Worm (Caenorhabditis elegans) whole organism, L2 larva: ENCODE measurements around the gene grwd-1.
A peak's percentile ranks its signal among the peaks of the same experiment; 100 is the strongest.

Experiments
- F13H6.1 ChIP-seq: sonication (generic microtip); optimal IDR thresholded peaks from 2 replicates; lab custom pipeline; 2016; ENCODE audit warnings: missing genetic modification characterization, missing compliant biosample characterization
- R02D3.7 ChIP-seq: fragments of 150-350 bp; optimal IDR thresholded peaks from 2 replicates; lab custom pipeline; 2014; ENCODE audit warnings: missing biosample characterization, missing genetic modification characterization
- Y55F3AM.14 ChIP-seq: fragments of 200-800 bp; sonication (Bioruptor generic); optimal IDR thresholded peaks from 2 replicates; lab custom pipeline; 2018; ENCODE audit warnings: mild to moderate bottlenecking, missing genetic modification characterization, missing compliant biosample characterization
- ZK546.5 ChIP-seq: sonication (generic microtip); optimal IDR thresholded peaks from 2 replicates; lab custom pipeline; 2017; ENCODE audit warnings: missing biosample characterization, missing genetic modification characterization
- blmp-1 ChIP-seq: sonication (generic microtip); optimal IDR thresholded peaks from 2 replicates; lab custom pipeline; 2017; ENCODE audit warnings: missing genetic modification characterization, mild to moderate bottlenecking, missing compliant biosample characterization, antibody characterized with exemption, moderate library complexity; ENCODE audit not compliant: insufficient read depth
- ceh-16 ChIP-seq: fragments of 150-350 bp; optimal IDR thresholded peaks from 2 replicates; lab custom pipeline; 2014; ENCODE audit warnings: missing biosample characterization, missing genetic modification characterization
- ceh-82 ChIP-seq: fragments of 150-350 bp; optimal IDR thresholded peaks from 2 replicates; lab custom pipeline; 2014; ENCODE audit warnings: missing biosample characterization, missing genetic modification characterization
- crh-2 ChIP-seq: sonication (generic microtip); optimal IDR thresholded peaks from 2 replicates; lab custom pipeline; 2017; ENCODE audit warnings: missing biosample characterization, missing genetic modification characterization
- dmd-4 ChIP-seq: sonication (generic microtip); optimal IDR thresholded peaks from 2 replicates; lab custom pipeline; 2017; ENCODE audit warnings: missing biosample characterization, missing genetic modification characterization
- elt-1 ChIP-seq: fragments of 150-350 bp; optimal IDR thresholded peaks from 2 replicates; lab custom pipeline; 2014; ENCODE audit warnings: missing biosample characterization, missing genetic modification characterization
- fos-1 ChIP-seq: fragments of 150-350 bp; optimal IDR thresholded peaks from 2 replicates; lab custom pipeline; 2014; ENCODE audit warnings: missing biosample characterization, missing genetic modification characterization
- lin-11 ChIP-seq: fragments of 150-350 bp; sonication (generic microtip); optimal IDR thresholded peaks from 2 replicates; lab custom pipeline; 2014; ENCODE audit warnings: missing biosample characterization, missing genetic modification characterization, inconsistent platforms, mixed read lengths
- lin-39 ChIP-seq: fragments of 150-350 bp; optimal IDR thresholded peaks from 2 replicates; lab custom pipeline; 2014; ENCODE audit warnings: missing biosample characterization, missing genetic modification reagents, missing genetic modification characterization
- mab-5 ChIP-seq: fragments of 150-350 bp; optimal IDR thresholded peaks from 2 replicates; lab custom pipeline; 2014; ENCODE audit warnings: missing biosample characterization, missing genetic modification characterization
- mbf-1 ChIP-seq: sonication (generic microtip); optimal IDR thresholded peaks from 2 replicates; lab custom pipeline; 2017; ENCODE audit warnings: missing biosample characterization, missing genetic modification characterization
- nhr-10 ChIP-seq: sonication (generic microtip); optimal IDR thresholded peaks from 2 replicates; lab custom pipeline; 2017; ENCODE audit warnings: missing biosample characterization, missing genetic modification characterization
- nhr-11 ChIP-seq: fragments of 150-350 bp; optimal IDR thresholded peaks from 2 replicates; lab custom pipeline; 2014; ENCODE audit warnings: missing biosample characterization, missing genetic modification characterization
- nhr-12 ChIP-seq: fragments of 150-350 bp; optimal IDR thresholded peaks from 2 replicates; lab custom pipeline; 2014; ENCODE audit warnings: missing biosample characterization, missing genetic modification characterization
- nhr-129 ChIP-seq: fragments of 150-350 bp; optimal IDR thresholded peaks from 2 replicates; lab custom pipeline; 2014; ENCODE audit warnings: missing biosample characterization, missing genetic modification characterization
- nhr-21 ChIP-seq: fragments of 150-350 bp; optimal IDR thresholded peaks from 2 replicates; lab custom pipeline; 2014; ENCODE audit warnings: missing biosample characterization, missing genetic modification characterization
- nhr-23 ChIP-seq: fragments of 150-350 bp; optimal IDR thresholded peaks from 2 replicates; lab custom pipeline; 2014; ENCODE audit warnings: missing biosample characterization, missing genetic modification reagents, missing genetic modification characterization
- nhr-25 ChIP-seq: fragments of 150-350 bp; sonication (generic microtip); optimal IDR thresholded peaks from 3 replicates; lab custom pipeline; 2014; ENCODE audit warnings: missing biosample characterization, missing genetic modification characterization
- peb-1 ChIP-seq: fragments of 150-350 bp; optimal IDR thresholded peaks from 2 replicates; lab custom pipeline; 2014; ENCODE audit warnings: missing biosample characterization, missing genetic modification characterization
- sem-4 ChIP-seq: fragments of 150-350 bp; optimal IDR thresholded peaks from 2 replicates; lab custom pipeline; 2014; ENCODE audit warnings: missing biosample characterization, missing genetic modification reagents, missing genetic modification characterization
- sma-3 ChIP-seq: sonication (generic microtip); optimal IDR thresholded peaks from 2 replicates; lab custom pipeline; 2016; ENCODE audit warnings: missing genetic modification reagents, missing genetic modification characterization, missing compliant biosample characterization
- sma-9 ChIP-seq, 2 experiments: fragments of 150-350 bp in 1 of 2; sonication (generic microtip) in 1 of 2; optimal IDR thresholded peaks; 2 replicates each; lab custom pipeline; 2014 to 2016; ENCODE audit warnings: missing genetic modification characterization in 2 of 2, mild to moderate bottlenecking in 1 of 2, missing biosample characterization in 1 of 2, missing compliant biosample characterization in 1 of 2, missing genetic modification reagents in 1 of 2, moderate library complexity in 1 of 2
- unc-62 ChIP-seq: fragments of 150-350 bp; optimal IDR thresholded peaks from 2 replicates; lab custom pipeline; 2014; ENCODE audit warnings: missing biosample characterization, missing genetic modification reagents, missing genetic modification characterization
- zag-1 ChIP-seq: fragments of 150-350 bp; optimal IDR thresholded peaks from 2 replicates; lab custom pipeline; 2014; ENCODE audit warnings: missing biosample characterization, missing genetic modification characterization
- ztf-1 ChIP-seq: fragments of 200-800 bp; sonication (Bioruptor generic); conservative IDR thresholded peaks from 2 replicates; pipeline ENCODE4 v1.3.6; 2022; ENCODE audit warnings: missing genetic modification characterization, missing compliant biosample characterization
- ztf-11 ChIP-seq: sonication (generic microtip); optimal IDR thresholded peaks from 2 replicates; lab custom pipeline; 2017; ENCODE audit warnings: missing biosample characterization, missing genetic modification characterization
- ztf-4 ChIP-seq: fragments of 150-350 bp; optimal IDR thresholded peaks from 2 replicates; lab custom pipeline; 2014; ENCODE audit warnings: missing biosample characterization, missing genetic modification characterization

Gene grwd-1

DNA sequence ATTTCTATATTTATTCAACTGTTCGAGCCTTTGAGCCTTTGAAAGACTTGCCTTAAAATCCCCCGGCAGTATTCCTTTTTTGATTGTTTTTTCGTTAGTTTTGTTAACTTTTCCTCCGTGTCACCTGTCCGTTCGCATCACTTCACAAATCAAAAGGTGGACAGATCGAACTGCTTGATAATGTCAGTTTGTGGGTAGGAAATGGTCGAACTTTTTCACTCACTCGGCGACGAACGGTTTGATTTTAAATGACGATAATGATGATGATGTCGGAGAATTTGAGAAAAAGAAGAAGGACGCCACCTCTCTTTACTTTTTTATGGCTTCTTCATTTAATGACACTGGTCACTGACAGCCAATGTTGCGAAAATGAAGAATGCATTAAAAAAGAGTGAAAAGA, 34.2 kb upstream of the grwd-1 start:
- TF ChIP-seq R02D3.7 (tag; lab: Kevin White, UChicago): no peak
- peak; percentile 89 for TF ChIP-seq ceh-16 (tag; lab: Kevin White, UChicago)
- TF ChIP-seq, all 48 proteins: peak for 1

DNA sequence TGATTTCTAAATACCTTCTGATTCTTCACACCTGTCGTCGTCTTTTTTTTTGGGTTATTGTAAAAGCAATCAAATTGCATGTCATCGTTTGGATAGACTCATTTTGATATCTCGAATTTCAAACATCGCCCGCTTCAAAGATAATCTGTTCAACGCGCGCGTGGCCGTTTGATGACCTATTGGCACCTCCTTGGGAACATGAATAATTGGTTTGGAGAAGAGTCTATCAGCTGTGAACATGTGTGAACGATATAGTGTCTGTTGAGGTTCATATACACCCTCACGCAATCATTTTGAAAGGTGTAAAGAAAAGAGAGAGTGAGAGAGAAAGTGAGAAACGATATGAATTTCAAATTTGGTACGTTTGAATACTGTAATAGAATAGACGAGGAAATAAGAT, 32.7 kb upstream of the grwd-1 start:
- TF ChIP-seq peb-1 (tag; lab: Kevin White, UChicago) (no peak), mbf-1 (tag; lab: Kevin White, UChicago) (no peak), sma-9 (GFP tag; optimal IDR thresholded peaks at IDR 0.05; lab: Kevin White, UChicago) (no peak), sma-9 (tag; optimal IDR thresholded peaks at IDR 0.05; lab: Kevin White, UChicago) (no peak), ztf-11 (tag; lab: Kevin White, UChicago) (no peak), F13H6.1 (no peak), mab-5 (tag; lab: Kevin White, UChicago) (no peak), crh-2 (tag; lab: Kevin White, UChicago) (no peak), sem-4 (tag; lab: Kevin White, UChicago) (no peak), nhr-11 (tag; lab: Kevin White, UChicago) (no peak), nhr-129 (tag; lab: Kevin White, UChicago) (no peak), nhr-21 (no peak), unc-62 (no peak)

DNA sequence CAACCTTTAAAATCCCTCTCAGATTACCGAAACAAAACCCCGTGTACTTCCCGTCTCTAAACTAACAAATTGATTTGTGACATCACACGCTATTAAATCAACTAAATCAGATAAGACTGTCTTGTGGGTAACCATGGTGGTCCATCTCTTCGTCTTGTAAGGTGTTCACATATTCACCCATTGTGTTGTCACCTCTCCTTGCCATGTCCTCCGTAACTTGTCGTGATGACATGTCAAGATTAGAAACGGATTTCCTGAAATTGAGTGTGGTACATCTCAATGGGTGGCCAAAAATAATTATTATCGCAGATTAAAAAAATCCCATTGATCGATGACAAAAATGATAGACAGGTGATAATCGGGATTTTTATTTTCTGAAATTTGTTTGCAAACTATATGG, 28.9 kb upstream of the grwd-1 start:
- TF ChIP-seq ceh-16 (tag; lab: Kevin White, UChicago) (peak; percentile 5), nhr-23 (tag; lab: Kevin White, UChicago) (no peak)
- TF ChIP-seq, all 48 proteins: peak for 1

ce11 chrIII:5125759-5126158, 27.5 kb upstream of the grwd-1 start:
- TF ChIP-seq nhr-12 (tag; lab: Kevin White, UChicago) (no peak), mbf-1 (tag; lab: Kevin White, UChicago) (no peak), dmd-4 (tag; lab: Kevin White, UChicago) (no peak), lin-39 (no peak), ztf-4 (tag; lab: Kevin White, UChicago) (no peak)

ce11 chrIII:5126988-5127387, 26.3 kb upstream of the grwd-1 start:
- no peak for TF ChIP-seq nhr-12 (tag; lab: Kevin White, UChicago)
- no peak for TF ChIP-seq zag-1 (tag; lab: Kevin White, UChicago)
- no peak for TF ChIP-seq blmp-1
- TF ChIP-seq fos-1 (tag; lab: Kevin White, UChicago): no peak

DNA sequence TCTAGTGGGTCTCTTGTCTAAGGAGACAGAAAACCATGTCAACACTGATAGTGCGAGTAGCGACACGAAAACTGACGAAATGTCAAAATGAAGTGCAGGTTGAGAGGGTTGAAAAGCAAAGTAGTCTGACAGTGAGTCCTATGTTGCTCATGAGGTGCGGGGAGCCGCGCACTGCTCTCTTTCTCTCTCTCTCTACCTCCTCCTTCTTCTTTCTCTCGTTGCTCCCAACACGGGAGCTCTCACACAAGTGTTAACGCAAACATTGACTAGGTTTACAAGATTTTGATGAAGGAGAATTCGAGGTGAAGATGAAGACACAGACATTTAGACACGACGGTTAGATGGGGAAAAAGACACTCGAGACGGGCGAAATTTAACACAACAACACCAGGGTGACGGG, 24.0 kb upstream of the grwd-1 start:
- TF ChIP-seq nhr-129 (tag; lab: Kevin White, UChicago) (peak; percentile 43), crh-2 (tag; lab: Kevin White, UChicago) (no peak), F13H6.1 (peak; percentile 49), nhr-11 (tag; lab: Kevin White, UChicago) (no peak), elt-1 (tag; lab: Kevin White, UChicago) (no peak)
- TF ChIP-seq, all 48 proteins: peak for 2

DNA sequence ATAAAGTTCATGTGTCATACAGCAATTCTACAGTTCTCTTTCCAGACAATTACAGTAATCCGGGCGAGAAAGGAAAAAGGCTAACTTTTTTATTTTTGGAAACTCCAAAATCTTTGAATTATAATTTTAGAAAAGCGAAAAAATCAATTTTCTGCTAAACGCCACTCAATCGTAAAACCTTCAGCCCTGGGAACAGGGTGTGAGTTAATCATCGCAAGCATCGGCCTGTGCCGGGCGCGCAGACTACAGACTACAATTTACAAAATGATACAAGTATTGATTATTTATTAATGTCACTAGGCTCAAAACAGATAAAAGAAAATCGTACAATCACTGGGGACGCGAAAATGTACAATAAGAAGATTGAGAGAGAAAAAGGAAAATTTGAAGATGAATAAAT, 22.6 kb upstream of the grwd-1 start:
- TF ChIP-seq nhr-23 (tag; lab: Kevin White, UChicago) (no peak), nhr-12 (tag; lab: Kevin White, UChicago) (no peak), nhr-25 (tag; lab: Kevin White, UChicago) (no peak), mab-5 (tag; lab: Kevin White, UChicago) (no peak), R02D3.7 (tag; lab: Kevin White, UChicago) (no peak), ceh-16 (tag; lab: Kevin White, UChicago) (no peak), elt-1 (tag; lab: Kevin White, UChicago) (no peak), ceh-82 (tag; lab: Kevin White, UChicago) (no peak), Y55F3AM.14 (GFP tag; lab: Kevin White, UChicago) (no peak), lin-11 (no peak), sma-3 (no peak), nhr-10 (tag; lab: Kevin White, UChicago) (no peak), nhr-129 (tag; lab: Kevin White, UChicago) (no peak), sma-9 (GFP tag; optimal IDR thresholded peaks at IDR 0.05; lab: Kevin White, UChicago) (no peak), sma-9 (tag; optimal IDR thresholded peaks at IDR 0.05; lab: Kevin White, UChicago) (no peak), ZK546.5 (tag; lab: Kevin White, UChicago) (no peak), ztf-1 (no peak), F13H6.1 (no peak)
